Worm (Caenorhabditis elegans) whole organism, midembryonic: Measurements from ENCODE around the gene eif-2A.
A peak's percentile ranks its signal among the peaks of the same experiment; 100 is the strongest.

Experiments
- flt-1 ChIP-seq: fragments of 200-800 bp; sonication (Bioruptor generic); IDR thresholded peaks from 2 replicates; pipeline ENCODE4 v1.3.6; 2022; ENCODE audit warnings: missing genetic modification characterization, missing compliant biosample characterization
- med-1 ChIP-seq: sonication (generic microtip); optimal IDR thresholded peaks from 2 replicates; lab custom pipeline; 2017; ENCODE audit warnings: missing genetic modification characterization, mild to moderate bottlenecking, missing compliant biosample characterization, antibody characterized with exemption, missing genetic modification reagents; ENCODE audit not compliant: insufficient read depth
- ref-1 ChIP-seq: fragments of 200-800 bp; sonication (Bioruptor generic); conservative IDR thresholded peaks from 2 replicates; pipeline ENCODE4 v1.3.6; 2022; ENCODE audit warnings: missing genetic modification reagents, missing genetic modification characterization, missing compliant biosample characterization
- tab-1 ChIP-seq: fragments of 200-800 bp; sonication (Bioruptor generic); IDR thresholded peaks from 2 replicates; pipeline ENCODE4 v1.3.6; 2022; ENCODE audit warnings: missing genetic modification characterization, missing compliant biosample characterization
- ztf-23 ChIP-seq: fragments of 200-800 bp; sonication (Bioruptor generic); IDR thresholded peaks from 2 replicates; pipeline ENCODE4 v1.3.6; 2022; ENCODE audit warnings: missing genetic modification reagents, missing genetic modification characterization, missing compliant biosample characterization
- ztf-29 ChIP-seq: fragments of 200-800 bp; sonication (Bioruptor generic); IDR thresholded peaks from 2 replicates; pipeline ENCODE4 v1.3.6; 2022; ENCODE audit warnings: missing genetic modification reagents, missing genetic modification characterization, missing compliant biosample characterization

- TF ChIP-seq flt-1 (GFP tag; lab: Robert Waterston, UW) (no peak), ztf-23 (no peak), med-1 (GFP tag; lab: Kevin White, UChicago) (no peak), tab-1 (0 out of 2 replicates have a peak, but pooled peaks have one; percentile 18), ref-1 (GFP tag; lab: Robert Waterston, UW) (no peak), ztf-29 (GFP tag; lab: Robert Waterston, UW) (no peak)
Measured at ce11 chrII:10369547-10370028, 47.0 kb upstream of the eif-2A start, which contains the start of gene ceh-58.
